Worm (Caenorhabditis elegans) whole organism, L4 larva: ENCODE data around the gene C03C10.7.

Source experiments
- ceh-44 ChIP-seq: fragments of 200-800 bp; sonication (Bioruptor generic); IDR thresholded peaks from 2 replicates; pipeline ENCODE4 v1.3.6; 2022; ENCODE audit warnings: missing genetic modification reagents, missing genetic modification characterization, missing compliant biosample characterization
- lin-39 ChIP-seq: fragments of 150-350 bp; optimal IDR thresholded peaks from 2 replicates; lab custom pipeline; 2014; ENCODE audit warnings: missing biosample characterization, missing genetic modification reagents, missing genetic modification characterization
- madf-5 ChIP-seq, 2 experiments: fragments of 200-800 bp; sonication (Bioruptor generic); IDR thresholded peaks; 2 replicates each; pipeline ENCODE4 v1.3.6; 2022; ENCODE audit warnings: missing compliant biosample characterization in 2 of 2, missing genetic modification characterization in 2 of 2
- pha-4 ChIP-seq, 2 experiments: fragments of 150-350 bp in 1 of 2; fragments of 200-800 bp in 1 of 2; sonication (Bioruptor generic) in 1 of 2; IDR thresholded peaks in 1 of 2; optimal IDR thresholded peaks in 1 of 2; 2 replicates each; pipeline versions ENCODE4 v1.3.6 to Lab custom; 2014 to 2022; ENCODE audit warnings: missing genetic modification characterization in 2 of 2, missing genetic modification reagents in 2 of 2, missing biosample characterization in 1 of 2, missing compliant biosample characterization in 1 of 2

DNA sequence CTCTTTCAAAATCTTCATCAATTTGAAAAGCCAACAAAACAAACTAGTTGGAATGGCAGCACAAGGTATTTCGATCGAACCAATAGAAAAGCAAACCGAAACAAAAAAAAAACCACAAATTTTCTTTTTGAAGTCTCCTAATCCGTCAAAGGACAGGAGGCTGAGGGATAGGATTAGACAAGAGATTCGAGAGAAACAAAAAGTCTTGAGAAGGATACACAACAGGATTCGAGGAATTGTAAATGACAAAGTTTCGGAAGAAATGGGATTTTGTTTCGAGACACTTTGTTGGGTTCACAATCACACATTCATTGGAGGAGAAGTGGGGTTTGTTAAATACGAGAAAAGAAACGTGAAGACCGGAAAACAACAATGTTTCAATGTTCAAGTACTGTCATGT lies 5.2 kb downstream of the C03C10.7 start:
- TF ChIP-seq pha-4 (GFP tag; IDR thresholded peaks at IDR 0.05; lab: Robert Waterston, UW) (no peak), pha-4 (tag; optimal IDR thresholded peaks at IDR 0.05; lab: Kevin White, UChicago) (no peak), lin-39 (tag; lab: Kevin White, UChicago) (no peak), ceh-44 (GFP tag; lab: Robert Waterston, UW) (no peak), madf-5 (GFP tag; IDR thresholded peaks at IDR 0.05; lab: Robert Waterston, UW) (no peak)
